Fruit fly (Drosophila melanogaster) whole organism, adult: ENCODE results near the gene CG10097.

Experiments
- CG11617 ChIP-seq: fragments of 200-800 bp; sonication (Bioruptor generic); optimal IDR thresholded peaks from 2 replicates; lab custom pipeline; 2017; ENCODE audit warnings: mild to moderate bottlenecking, missing biosample characterization, missing genetic modification reagents, missing genetic modification characterization
- CG12768 ChIP-seq: fragments of 200-800 bp; sonication (Bioruptor generic); optimal IDR thresholded peaks from 2 replicates; lab custom pipeline; 2017; ENCODE audit warnings: missing biosample characterization, missing genetic modification characterization, mild to moderate bottlenecking, moderate library complexity, missing genetic modification reagents
- CG14711 ChIP-seq: fragments of 200-800 bp; sonication (Bioruptor generic); optimal IDR thresholded peaks from 2 replicates; lab custom pipeline; 2018; ENCODE audit warnings: missing biosample characterization, mild to moderate bottlenecking, missing genetic modification characterization, moderate library complexity
- CG1620 ChIP-seq: fragments of 200-800 bp; sonication (Bioruptor generic); optimal IDR thresholded peaks from 2 replicates; lab custom pipeline; 2016; ENCODE audit warnings: missing biosample characterization, missing genetic modification characterization
- CG33017 ChIP-seq: fragments of 200-800 bp; sonication (Bioruptor generic); optimal IDR thresholded peaks from 2 replicates; lab custom pipeline; 2018; ENCODE audit warnings: missing biosample characterization, mild to moderate bottlenecking, missing genetic modification characterization, moderate library complexity
- CG5204 ChIP-seq: fragments of 200-800 bp; sonication (Bioruptor generic); optimal IDR thresholded peaks from 2 replicates; lab custom pipeline; 2016; ENCODE audit warnings: missing biosample characterization, missing genetic modification characterization
- CG7045 ChIP-seq: fragments of 200-800 bp; sonication (Bioruptor generic); optimal IDR thresholded peaks from 2 replicates; lab custom pipeline; 2017; ENCODE audit warnings: missing biosample characterization, mild to moderate bottlenecking, missing genetic modification characterization
- CG7101 ChIP-seq: fragments of 200-800 bp; sonication (Bioruptor generic); optimal IDR thresholded peaks from 2 replicates; lab custom pipeline; 2018; ENCODE audit warnings: missing biosample characterization, mild to moderate bottlenecking, missing genetic modification characterization, moderate library complexity
- Clk ChIP-seq: fragments of 200-800 bp; sonication (Bioruptor generic); optimal IDR thresholded peaks from 2 replicates; lab custom pipeline; 2017; ENCODE audit warnings: missing biosample characterization, missing genetic modification characterization
- Crg-1 ChIP-seq: fragments of 200-800 bp; sonication (Bioruptor generic); optimal IDR thresholded peaks from 2 replicates; lab custom pipeline; 2016; ENCODE audit warnings: missing biosample characterization, missing genetic modification characterization
- Hr96 ChIP-seq: fragments of 200-800 bp; sonication (Bioruptor generic); optimal IDR thresholded peaks from 2 replicates; lab custom pipeline; 2016; ENCODE audit warnings: missing biosample characterization, missing genetic modification characterization
- Mnt ChIP-seq: fragments of 200-800 bp; sonication (Bioruptor generic); optimal IDR thresholded peaks from 2 replicates; lab custom pipeline; 2016; ENCODE audit warnings: missing biosample characterization, mild to moderate bottlenecking, missing genetic modification characterization
- bab1 ChIP-seq: fragments of 200-800 bp; sonication (Bioruptor generic); optimal IDR thresholded peaks from 3 replicates; lab custom pipeline; 2019; ENCODE audit warnings: missing biosample characterization, mild to moderate bottlenecking, missing genetic modification characterization, moderate library complexity
- cic ChIP-seq: fragments of 200-800 bp; sonication (Bioruptor generic); optimal IDR thresholded peaks from 2 replicates; lab custom pipeline; 2017; ENCODE audit warnings: missing biosample characterization, mild to moderate bottlenecking, missing genetic modification characterization, moderate library complexity
- cnc ChIP-seq, 2 experiments: fragments of >200 bp; optimal IDR thresholded peaks; 2 replicates each; lab custom pipeline; 2017
- kay ChIP-seq: fragments of 200-800 bp; sonication (Bioruptor generic); peaks from one replicate; lab custom pipeline; 2016; ENCODE audit warnings: missing biosample characterization, missing genetic modification characterization, borderline replicate concordance
- ovo ChIP-seq: fragments of 200-800 bp; sonication (Bioruptor generic); optimal IDR thresholded peaks from 2 replicates; lab custom pipeline; 2016; ENCODE audit warnings: missing biosample characterization, missing genetic modification characterization
- pad ChIP-seq: fragments of 200-800 bp; sonication (Bioruptor generic); optimal IDR thresholded peaks from 3 replicates; lab custom pipeline; 2017; ENCODE audit warnings: missing biosample characterization, missing genetic modification characterization, mild to moderate bottlenecking, moderate library complexity, missing genetic modification reagents
- tj ChIP-seq: fragments of 200-800 bp; sonication (Bioruptor generic); optimal IDR thresholded peaks from 3 replicates; lab custom pipeline; 2017; ENCODE audit warnings: missing biosample characterization, mild to moderate bottlenecking, missing genetic modification characterization, moderate library complexity
- toe ChIP-seq: fragments of 200-800 bp; sonication (Bioruptor generic); optimal IDR thresholded peaks from 2 replicates; lab custom pipeline; 2016; ENCODE audit warnings: missing biosample characterization, missing genetic modification characterization

CG10097 gene

dm6 chr3R:12384274-12384673 is 11.5 kb downstream of the CG10097 start:
- no peak for TF ChIP-seq CG5204 (GFP tag; lab: Kevin White, UChicago)
- no peak for TF ChIP-seq Mnt
- TF ChIP-seq pad, result no peak
- TF ChIP-seq CG11617 (GFP tag; lab: Kevin White, UChicago), result no peak
- no peak for TF ChIP-seq cnc (optimal IDR thresholded peaks at IDR 0.05; lab: Kevin White, UChicago)
- no peak for TF ChIP-seq tj (GFP tag; lab: Kevin White, UChicago)
- no peak for TF ChIP-seq ovo (GFP tag; lab: Kevin White, UChicago)
- TF ChIP-seq Clk, result no peak
- no peak for TF ChIP-seq CG7101 (tag; lab: Kevin White, UChicago)

dm6 chr3R:12383784-12384183 is 12.0 kb downstream of the CG10097 start:
- TF ChIP-seq CG7045 (GFP tag; lab: Kevin White, UChicago) (no peak), Hr96 (GFP tag; lab: Kevin White, UChicago) (no peak), cnc (optimal IDR thresholded peaks at IDR 0.05; lab: Kevin White, UChicago) (no peak), pad (no peak), CG7101 (tag; lab: Kevin White, UChicago) (no peak), Clk (no peak), kay (GFP tag; lab: Kevin White, UChicago) (peak; percentile 95), CG33017 (no peak), bab1 (GFP tag; lab: Kevin White, UChicago) (peak; percentile 14), tj (GFP tag; lab: Kevin White, UChicago) (no peak)

- TF ChIP-seq Crg-1 (GFP tag; lab: Kevin White, UChicago) (no peak), kay (GFP tag; lab: Kevin White, UChicago) (no peak), pad (no peak), CG11617 (GFP tag; lab: Kevin White, UChicago) (no peak)
Observed at dm6 chr3R:12383036-12383435, 12.7 kb downstream of the CG10097 start, which contains the start of gene GstD11. Gene GstD11, plus strand, starts transcription at chr3R:12383336.

dm6 chr3R:12382563-12382962 is 13.2 kb downstream of the CG10097 start, which contains the start of gene CG10035:
Gene CG10035, minus strand, starts transcription at chr3R:12382691.
- TF ChIP-seq cic (GFP tag; lab: Kevin White, UChicago) (no peak), CG7101 (tag; lab: Kevin White, UChicago) (no peak), Hr96 (GFP tag; lab: Kevin White, UChicago) (no peak), Crg-1 (GFP tag; lab: Kevin White, UChicago) (no peak), bab1 (GFP tag; lab: Kevin White, UChicago) (no peak)

- TF ChIP-seq Crg-1 (GFP tag; lab: Kevin White, UChicago) (no peak), CG12768 (GFP tag; lab: Kevin White, UChicago) (peak; percentile 39), toe (no peak), cnc (optimal IDR thresholded peaks at IDR 0.05; lab: Kevin White, UChicago) (no peak)
Observed at dm6 chr3R:12381130-12381700, 14.6 kb downstream of the CG10097 start.

- TF ChIP-seq pad, result no peak
- TF ChIP-seq CG14711 (tag; lab: Kevin White, UChicago), result no peak
Observed at dm6 chr3R:12379708-12380107, 16.1 kb downstream of the CG10097 start, which contains the start of gene GstD8. Gene GstD8, plus strand, starts transcription at chr3R:12380008.

- no peak for TF ChIP-seq pad
- TF ChIP-seq Hr96 (GFP tag; lab: Kevin White, UChicago), result no peak
- TF ChIP-seq bab1 (GFP tag; lab: Kevin White, UChicago), result no peak
- TF ChIP-seq CG7101 (tag; lab: Kevin White, UChicago), result no peak
- no peak for TF ChIP-seq kay (GFP tag; lab: Kevin White, UChicago)
- TF ChIP-seq CG33017, result no peak
- TF ChIP-seq cnc (optimal IDR thresholded peaks at IDR 0.05; lab: Kevin White, UChicago), result no peak
- no peak for TF ChIP-seq ovo (GFP tag; lab: Kevin White, UChicago)
- no peak for TF ChIP-seq CG14711 (tag; lab: Kevin White, UChicago)
- no peak for TF ChIP-seq Crg-1 (GFP tag; lab: Kevin White, UChicago)
- no peak for TF ChIP-seq toe
- no peak for TF ChIP-seq CG11617 (GFP tag; lab: Kevin White, UChicago)
- TF ChIP-seq cic (GFP tag; lab: Kevin White, UChicago), result no peak
- no peak for TF ChIP-seq tj (GFP tag; lab: Kevin White, UChicago)
- TF ChIP-seq CG5204 (GFP tag; lab: Kevin White, UChicago), result no peak
- no peak for TF ChIP-seq CG1620 (GFP tag; lab: Kevin White, UChicago)
- TF ChIP-seq CG12768 (GFP tag; lab: Kevin White, UChicago), result no peak
- TF ChIP-seq Clk, result no peak
Observed at dm6 chr3R:12379249-12379648, 16.5 kb downstream of the CG10097 start.

- TF ChIP-seq kay (GFP tag; lab: Kevin White, UChicago), result peak; percentile 18
- TF ChIP-seq Hr96 (GFP tag; lab: Kevin White, UChicago), result no peak
Observed at dm6 chr3R:12378200-12378599, 17.6 kb downstream of the CG10097 start, which contains the start of gene GstD7. Gene GstD7, plus strand, starts transcription at chr3R:12378500.
